Fruit fly (Drosophila melanogaster) whole organism, wandering third instar larva: Measurements from ENCODE around the gene CG13029.

ENCODE experiments used
- Abd-B ChIP-seq: fragments of >200 bp; optimal IDR thresholded peaks from 2 replicates; lab custom pipeline; 2017; ENCODE audit warnings: missing biosample characterization, missing genetic modification characterization
- CG32264 ChIP-seq: fragments of 200-800 bp; sonication (Bioruptor generic); optimal IDR thresholded peaks from 2 replicates; lab custom pipeline; 2016; ENCODE audit warnings: missing biosample characterization, missing genetic modification characterization
- CG9705 ChIP-seq: fragments of 200-800 bp; sonication (Bioruptor generic); optimal IDR thresholded peaks from 2 replicates; lab custom pipeline; 2018; ENCODE audit warnings: missing biosample characterization, mild to moderate bottlenecking, missing genetic modification characterization
- CrebA ChIP-seq: fragments of 200-800 bp; sonication (Bioruptor generic); optimal IDR thresholded peaks from 2 replicates; lab custom pipeline; 2016; ENCODE audit warnings: missing biosample characterization, mild to moderate bottlenecking, missing genetic modification characterization, borderline replicate concordance
- Dif ChIP-seq: fragments of 200-275, 200-300 bp; sonication (Bioruptor generic); optimal IDR thresholded peaks from 2 replicates; lab custom pipeline; 2018; ENCODE audit warnings: missing biosample characterization, missing genetic modification characterization; ENCODE audit not compliant: partially characterized antibody
- GATAd ChIP-seq: sonication (Bioruptor generic); optimal IDR thresholded peaks from 2 replicates; lab custom pipeline; 2016; ENCODE audit warnings: missing biosample characterization, missing genetic modification characterization
- HLH106 ChIP-seq: fragments of 200-800 bp; optimal IDR thresholded peaks from 3 replicates; lab custom pipeline; 2019; ENCODE audit warnings: missing biosample characterization, mild to moderate bottlenecking, missing genetic modification characterization, moderate library complexity
- Hnf4 ChIP-seq: fragments of 200-800 bp; sonication (Bioruptor generic); optimal IDR thresholded peaks from 2 replicates; lab custom pipeline; 2016; ENCODE audit warnings: missing biosample characterization, mild to moderate bottlenecking, missing genetic modification characterization
- Hr78 ChIP-seq: fragments of >200 bp; optimal IDR thresholded peaks from 2 replicates; lab custom pipeline; 2017; ENCODE audit warnings: missing biosample characterization, missing genetic modification characterization
- Hr83 ChIP-seq: fragments of 200-300 bp; sonication (Bioruptor generic); optimal IDR thresholded peaks from 2 replicates; lab custom pipeline; 2016; ENCODE audit warnings: missing biosample characterization, mild to moderate bottlenecking, missing genetic modification characterization, moderate library complexity; ENCODE audit not compliant: poor library complexity, severe bottlenecking
- Jra ChIP-seq: sonication (Bioruptor generic); optimal IDR thresholded peaks from 2 replicates; lab custom pipeline; 2016; ENCODE audit warnings: missing biosample characterization, missing genetic modification characterization
- Mio ChIP-seq: sonication (Bioruptor generic); optimal IDR thresholded peaks from 2 replicates; lab custom pipeline; 2016; ENCODE audit warnings: missing biosample characterization, missing genetic modification characterization
- Myc ChIP-seq: fragments of >200 bp; optimal IDR thresholded peaks from 2 replicates; lab custom pipeline; 2017
- N ChIP-seq: fragments of >200 bp; optimal IDR thresholded peaks from 2 replicates; lab custom pipeline; 2018; ENCODE audit warnings: missing biosample characterization, missing external identifiers, missing genetic modification characterization
- OdsH ChIP-seq: fragments of 200-800 bp; sonication (Bioruptor generic); optimal IDR thresholded peaks from 2 replicates; lab custom pipeline; 2016; ENCODE audit warnings: missing biosample characterization, mild to moderate bottlenecking, missing genetic modification characterization
- Rel ChIP-seq, 2 experiments: fragments of 200-800 bp; sonication (Bioruptor generic) in 1 of 2; optimal IDR thresholded peaks; 2 replicates in 1 of 2; 3 replicates in 1 of 2; lab custom pipeline; 2016 to 2019; ENCODE audit warnings: mild to moderate bottlenecking in 2 of 2, missing biosample characterization in 2 of 2, missing genetic modification characterization in 2 of 2, moderate library complexity in 1 of 2
- Sp1 ChIP-seq: fragments of 200-800 bp; sonication (Bioruptor generic); optimal IDR thresholded peaks from 3 replicates; lab custom pipeline; 2019; ENCODE audit warnings: missing biosample characterization, mild to moderate bottlenecking, missing genetic modification characterization, moderate library complexity
- Vsx2 ChIP-seq: fragments of 200-300, 225-300 bp; sonication (Bioruptor generic); optimal IDR thresholded peaks from 2 replicates; lab custom pipeline; 2018; ENCODE audit warnings: missing biosample characterization, missing genetic modification characterization; ENCODE audit not compliant: partially characterized antibody
- br ChIP-seq: fragments of 200-800 bp; sonication (Bioruptor generic); optimal IDR thresholded peaks from 2 replicates; lab custom pipeline; 2016; ENCODE audit warnings: missing biosample characterization, missing genetic modification characterization
- brk ChIP-seq: fragments of 200-800 bp; sonication (Bioruptor generic); optimal IDR thresholded peaks from 2 replicates; lab custom pipeline; 2016; ENCODE audit warnings: missing biosample characterization, mild to moderate bottlenecking, missing genetic modification characterization
- dl ChIP-seq, 2 experiments: fragments of 175-275, 200-275 bp in 1 of 2; fragments of 200-275 bp in 1 of 2; sonication (Bioruptor generic); optimal IDR thresholded peaks; lab custom pipeline; 2018; ENCODE audit warnings: mild to moderate bottlenecking in 2 of 2, missing biosample characterization in 2 of 2, missing genetic modification characterization in 2 of 2, moderate library complexity in 2 of 2; ENCODE audit not compliant: partially characterized antibody in 2 of 2, insufficient read depth in 1 of 2
- dmrt93B ChIP-seq: fragments of 200-800 bp; sonication (Bioruptor generic); optimal IDR thresholded peaks from 2 replicates; lab custom pipeline; 2018; ENCODE audit warnings: missing biosample characterization, mild to moderate bottlenecking, missing genetic modification characterization
- dsf ChIP-seq: sonication (Bioruptor generic); optimal IDR thresholded peaks from 2 replicates; lab custom pipeline; 2016; ENCODE audit warnings: missing biosample characterization, missing genetic modification characterization, borderline replicate concordance
- ey ChIP-seq: fragments of 200-800 bp; sonication (Bioruptor generic); optimal IDR thresholded peaks from 2 replicates; lab custom pipeline; 2016; ENCODE audit warnings: missing biosample characterization, missing genetic modification characterization
- foxo ChIP-seq, 2 experiments: fragments of 200-800 bp; sonication (Bioruptor generic); optimal IDR thresholded peaks; 2 replicates in 1 of 2; 3 replicates in 1 of 2; lab custom pipeline; 2016 to 2017; ENCODE audit warnings: missing biosample characterization in 2 of 2, missing genetic modification characterization in 2 of 2
- h ChIP-seq: fragments of 200-800 bp; sonication (Bioruptor generic); optimal IDR thresholded peaks from 3 replicates; lab custom pipeline; 2016; ENCODE audit warnings: missing biosample characterization, mild to moderate bottlenecking, missing genetic modification characterization
- jim ChIP-seq: fragments of 175-275, 200-325 bp; sonication (Bioruptor generic); optimal IDR thresholded peaks from 2 replicates; lab custom pipeline; 2016; ENCODE audit warnings: missing biosample characterization, mild to moderate bottlenecking, missing genetic modification characterization
- psq ChIP-seq: fragments of 200-800 bp; sonication (Bioruptor generic); optimal IDR thresholded peaks from 3 replicates; lab custom pipeline; 2017; ENCODE audit warnings: missing biosample characterization, mild to moderate bottlenecking, missing genetic modification characterization, moderate library complexity
- sv ChIP-seq: fragments of 200-800 bp; sonication (Bioruptor generic); optimal IDR thresholded peaks from 3 replicates; lab custom pipeline; 2016; ENCODE audit warnings: missing biosample characterization, missing genetic modification characterization
- tai ChIP-seq: sonication (Bioruptor generic); optimal IDR thresholded peaks from 2 replicates; lab custom pipeline; 2016; ENCODE audit warnings: missing biosample characterization, missing genetic modification characterization
- woc ChIP-seq: sonication (Bioruptor generic); optimal IDR thresholded peaks from 2 replicates; lab custom pipeline; 2016; ENCODE audit warnings: missing biosample characterization, mild to moderate bottlenecking, missing genetic modification characterization

CG13029 gene

dm6 chr3L:16858780-16859179, 1.6 kb upstream of the CG13029 start, which contains the start of gene sinah:
sinah (plus strand) TSS chr3L:16859080.
- TF ChIP-seq woc (GFP tag; lab: Kevin White, UChicago) (no peak), CG9705 (no peak), Hr78 (GFP tag; lab: Kevin White, UChicago) (no peak), br (GFP tag; lab: Kevin White, UChicago) (no peak), Sp1 (GFP tag; lab: Kevin White, UChicago) (no peak), dsf (no peak), CrebA (GFP tag; lab: Kevin White, UChicago) (no peak), Hnf4 (GFP tag; lab: Kevin White, UChicago) (no peak), Abd-B (GFP tag; lab: Kevin White, UChicago) (no peak), dmrt93B (no peak), brk (GFP tag; lab: Kevin White, UChicago) (no peak), Hr83 (GFP tag; lab: Kevin White, UChicago) (no peak), Rel (GFP tag; optimal IDR thresholded peaks at IDR 0.05; lab: Kevin White, UChicago) (no peak), Rel (tag; optimal IDR thresholded peaks at IDR 0.05; lab: Kevin White, UChicago) (no peak), tai (GFP tag; lab: Kevin White, UChicago) (no peak), CG32264 (GFP tag; lab: Kevin White, UChicago) (no peak)

dm6 chr3L:16860879-16861278, 457 bp downstream of the CG13029 start:
- TF ChIP-seq Dif (GFP tag; lab: Kevin White, UChicago) (no peak), h (GFP tag; lab: Kevin White, UChicago) (no peak), Mio (GFP tag; lab: Kevin White, UChicago) (no peak), Jra (GFP tag; lab: Kevin White, UChicago) (no peak), dsf (no peak), Myc (lab: Kevin White, UChicago) (no peak)

- no peak for TF ChIP-seq Abd-B (GFP tag; lab: Kevin White, UChicago)
- no peak for TF ChIP-seq OdsH (GFP tag; lab: Kevin White, UChicago)
- no peak for TF ChIP-seq GATAd (GFP tag; lab: Kevin White, UChicago)
- TF ChIP-seq sv (GFP tag; lab: Kevin White, UChicago) = no peak
- TF ChIP-seq Sp1 (GFP tag; lab: Kevin White, UChicago) = no peak
- TF ChIP-seq Rel (GFP tag; optimal IDR thresholded peaks at IDR 0.05; lab: Kevin White, UChicago) = no peak
- TF ChIP-seq Rel (tag; optimal IDR thresholded peaks at IDR 0.05; lab: Kevin White, UChicago) = no peak
- no peak for TF ChIP-seq HLH106 (tag; lab: Kevin White, UChicago)
- no peak for TF ChIP-seq CG9705
- no peak for TF ChIP-seq dl (GFP tag; optimal IDR thresholded peaks at IDR 0.05; lab: Kevin White, UChicago; ENCODE audit: insufficient read depth in 1 of 2, partially characterized antibody in 2 of 2)
- TF ChIP-seq psq = no peak
- TF ChIP-seq Mio (GFP tag; lab: Kevin White, UChicago) = no peak
- no peak for TF ChIP-seq jim (GFP tag; lab: Kevin White, UChicago)
- no peak for TF ChIP-seq Hnf4 (GFP tag; lab: Kevin White, UChicago)
- no peak for TF ChIP-seq dmrt93B
- TF ChIP-seq N (GFP tag; lab: Kevin White, UChicago) = no peak
- TF ChIP-seq Vsx2 (GFP tag; lab: Kevin White, UChicago) = no peak
- TF ChIP-seq foxo (GFP tag; optimal IDR thresholded peaks at IDR 0.05; lab: Kevin White, UChicago) = no peak
- no peak for TF ChIP-seq br (GFP tag; lab: Kevin White, UChicago)
- TF ChIP-seq h (GFP tag; lab: Kevin White, UChicago) = no peak
- TF ChIP-seq Dif (GFP tag; lab: Kevin White, UChicago) = no peak
- TF ChIP-seq, all 38 proteins: peak for 0
These were observed 1.9 kb downstream of the CG13029 start, which contains the start of gene Rh4 for dm6 chr3L:16862284-16862683. Rh4 (minus strand) TSS chr3L:16862517.

dm6 chr3L:16862958-16863357, 2.5 kb downstream of the CG13029 start, which contains the start of gene CG9951:
CG9951 (plus strand) TSS chr3L:16863164.
- TF ChIP-seq CG32264 (GFP tag; lab: Kevin White, UChicago) = no peak
- TF ChIP-seq N (GFP tag; lab: Kevin White, UChicago) = no peak
- no peak for TF ChIP-seq ey (GFP tag; lab: Kevin White, UChicago)
- TF ChIP-seq Hr78 (GFP tag; lab: Kevin White, UChicago) = no peak
- TF ChIP-seq, all 38 proteins: peak for 0
